Fruit fly (Drosophila melanogaster) whole organism, adult: ENCODE data around the gene CG43922.

ENCODE experiments used
- CG11617 ChIP-seq: fragments of 200-800 bp; sonication (Bioruptor generic); optimal IDR thresholded peaks from 2 replicates; lab custom pipeline; 2017; ENCODE audit warnings: mild to moderate bottlenecking, missing biosample characterization, missing genetic modification reagents, missing genetic modification characterization
- CG12768 ChIP-seq: fragments of 200-800 bp; sonication (Bioruptor generic); optimal IDR thresholded peaks from 2 replicates; lab custom pipeline; 2017; ENCODE audit warnings: missing biosample characterization, missing genetic modification characterization, mild to moderate bottlenecking, moderate library complexity, missing genetic modification reagents
- CG14711 ChIP-seq: fragments of 200-800 bp; sonication (Bioruptor generic); optimal IDR thresholded peaks from 2 replicates; lab custom pipeline; 2018; ENCODE audit warnings: missing biosample characterization, mild to moderate bottlenecking, missing genetic modification characterization, moderate library complexity
- CG1620 ChIP-seq: fragments of 200-800 bp; sonication (Bioruptor generic); optimal IDR thresholded peaks from 2 replicates; lab custom pipeline; 2016; ENCODE audit warnings: missing biosample characterization, missing genetic modification characterization
- CG33017 ChIP-seq: fragments of 200-800 bp; sonication (Bioruptor generic); optimal IDR thresholded peaks from 2 replicates; lab custom pipeline; 2018; ENCODE audit warnings: missing biosample characterization, mild to moderate bottlenecking, missing genetic modification characterization, moderate library complexity
- CG5204 ChIP-seq: fragments of 200-800 bp; sonication (Bioruptor generic); optimal IDR thresholded peaks from 2 replicates; lab custom pipeline; 2016; ENCODE audit warnings: missing biosample characterization, missing genetic modification characterization
- CG7045 ChIP-seq: fragments of 200-800 bp; sonication (Bioruptor generic); optimal IDR thresholded peaks from 2 replicates; lab custom pipeline; 2017; ENCODE audit warnings: missing biosample characterization, mild to moderate bottlenecking, missing genetic modification characterization
- CG7101 ChIP-seq: fragments of 200-800 bp; sonication (Bioruptor generic); optimal IDR thresholded peaks from 2 replicates; lab custom pipeline; 2018; ENCODE audit warnings: missing biosample characterization, mild to moderate bottlenecking, missing genetic modification characterization, moderate library complexity
- Clk ChIP-seq: fragments of 200-800 bp; sonication (Bioruptor generic); optimal IDR thresholded peaks from 2 replicates; lab custom pipeline; 2017; ENCODE audit warnings: missing biosample characterization, missing genetic modification characterization
- Crg-1 ChIP-seq: fragments of 200-800 bp; sonication (Bioruptor generic); optimal IDR thresholded peaks from 2 replicates; lab custom pipeline; 2016; ENCODE audit warnings: missing biosample characterization, missing genetic modification characterization
- Hr96 ChIP-seq: fragments of 200-800 bp; sonication (Bioruptor generic); optimal IDR thresholded peaks from 2 replicates; lab custom pipeline; 2016; ENCODE audit warnings: missing biosample characterization, missing genetic modification characterization
- Mnt ChIP-seq: fragments of 200-800 bp; sonication (Bioruptor generic); optimal IDR thresholded peaks from 2 replicates; lab custom pipeline; 2016; ENCODE audit warnings: missing biosample characterization, mild to moderate bottlenecking, missing genetic modification characterization
- bab1 ChIP-seq: fragments of 200-800 bp; sonication (Bioruptor generic); optimal IDR thresholded peaks from 3 replicates; lab custom pipeline; 2019; ENCODE audit warnings: missing biosample characterization, mild to moderate bottlenecking, missing genetic modification characterization, moderate library complexity
- cic ChIP-seq: fragments of 200-800 bp; sonication (Bioruptor generic); optimal IDR thresholded peaks from 2 replicates; lab custom pipeline; 2017; ENCODE audit warnings: missing biosample characterization, mild to moderate bottlenecking, missing genetic modification characterization, moderate library complexity
- cnc ChIP-seq, 2 experiments: fragments of >200 bp; optimal IDR thresholded peaks; 2 replicates each; lab custom pipeline; 2017
- kay ChIP-seq: fragments of 200-800 bp; sonication (Bioruptor generic); peaks from one replicate; lab custom pipeline; 2016; ENCODE audit warnings: missing biosample characterization, missing genetic modification characterization, borderline replicate concordance
- ovo ChIP-seq: fragments of 200-800 bp; sonication (Bioruptor generic); optimal IDR thresholded peaks from 2 replicates; lab custom pipeline; 2016; ENCODE audit warnings: missing biosample characterization, missing genetic modification characterization
- pad ChIP-seq: fragments of 200-800 bp; sonication (Bioruptor generic); optimal IDR thresholded peaks from 3 replicates; lab custom pipeline; 2017; ENCODE audit warnings: missing biosample characterization, missing genetic modification characterization, mild to moderate bottlenecking, moderate library complexity, missing genetic modification reagents
- tj ChIP-seq: fragments of 200-800 bp; sonication (Bioruptor generic); optimal IDR thresholded peaks from 3 replicates; lab custom pipeline; 2017; ENCODE audit warnings: missing biosample characterization, mild to moderate bottlenecking, missing genetic modification characterization, moderate library complexity
- toe ChIP-seq: fragments of 200-800 bp; sonication (Bioruptor generic); optimal IDR thresholded peaks from 2 replicates; lab custom pipeline; 2016; ENCODE audit warnings: missing biosample characterization, missing genetic modification characterization

The CG43922 gene

DNA sequence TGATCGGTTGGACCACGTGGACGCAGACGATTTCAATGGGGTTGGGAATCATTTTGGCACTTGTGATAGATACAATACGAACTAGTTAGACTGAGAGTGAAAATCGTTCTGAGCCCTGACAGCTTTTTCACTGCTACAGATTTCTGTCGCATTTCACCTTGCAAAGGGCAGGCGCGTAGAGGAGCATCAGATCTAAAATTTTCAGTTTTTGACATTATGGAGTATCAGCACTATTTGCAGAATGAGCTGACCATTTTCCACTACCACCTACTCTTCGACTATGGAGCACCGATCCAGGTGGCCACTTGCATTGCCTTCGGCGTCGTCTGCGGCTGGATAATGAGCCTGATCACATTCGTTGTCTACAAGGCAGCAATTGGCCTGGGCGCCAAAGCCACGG, at the start of gene CG43922, which contains the start of gene CG13984:
Gene CG43922 (minus strand): TSS at position 101 of the 400 bp plus-strand sequence.
Gene CG13984 (plus strand): TSS at position 169 of the 400 bp plus-strand sequence.
- TF ChIP-seq cic, result no peak
- TF ChIP-seq pad, result no peak
- no peak for TF ChIP-seq tj (GFP tag; lab: Kevin White, UChicago)

DNA sequence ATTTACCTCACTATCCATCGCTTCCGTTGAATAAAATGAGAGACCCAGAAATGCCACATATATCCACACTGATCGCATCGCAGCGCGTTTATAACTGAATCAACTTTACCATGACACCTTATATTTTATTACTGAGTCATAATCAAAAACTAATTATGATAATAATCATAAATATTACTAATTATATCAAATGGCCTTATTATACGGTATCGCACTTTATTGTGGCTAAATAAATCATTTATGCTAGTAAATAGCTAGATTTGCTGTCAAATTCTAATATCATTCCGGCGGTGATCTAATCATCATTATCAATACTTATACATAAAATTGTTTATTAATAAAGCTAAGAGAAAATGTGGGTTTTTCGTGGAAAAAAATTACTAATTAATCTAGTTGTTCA, 49.7 kb upstream of the CG43922 start, which contains the start of gene CG9500:
Gene CG9500 (minus strand): TSS at position 101 of the 400 bp plus-strand sequence.
- TF ChIP-seq Hr96 (GFP tag; lab: Kevin White, UChicago), result no peak
- no peak for TF ChIP-seq CG11617 (GFP tag; lab: Kevin White, UChicago)
- no peak for TF ChIP-seq cic
- no peak for TF ChIP-seq Crg-1 (GFP tag; lab: Kevin White, UChicago)
- TF ChIP-seq CG33017, result no peak
- no peak for TF ChIP-seq ovo
- no peak for TF ChIP-seq CG7045 (GFP tag; lab: Kevin White, UChicago)
- TF ChIP-seq toe (GFP tag; lab: Kevin White, UChicago), result no peak
- TF ChIP-seq CG7101 (tag; lab: Kevin White, UChicago), result no peak
- TF ChIP-seq kay (GFP tag; lab: Kevin White, UChicago), result no peak
- no peak for TF ChIP-seq CG14711 (tag; lab: Kevin White, UChicago)
- no peak for TF ChIP-seq Mnt
- no peak for TF ChIP-seq Clk (GFP tag; lab: Kevin White, UChicago)
- TF ChIP-seq pad, result no peak
- TF ChIP-seq CG5204 (GFP tag; lab: Kevin White, UChicago), result no peak
- no peak for TF ChIP-seq tj (GFP tag; lab: Kevin White, UChicago)
- no peak for TF ChIP-seq CG12768 (GFP tag; lab: Kevin White, UChicago)
- no peak for TF ChIP-seq cnc (optimal IDR thresholded peaks at IDR 0.05; lab: Kevin White, UChicago)
- no peak for TF ChIP-seq bab1 (GFP tag; lab: Kevin White, UChicago)

DNA sequence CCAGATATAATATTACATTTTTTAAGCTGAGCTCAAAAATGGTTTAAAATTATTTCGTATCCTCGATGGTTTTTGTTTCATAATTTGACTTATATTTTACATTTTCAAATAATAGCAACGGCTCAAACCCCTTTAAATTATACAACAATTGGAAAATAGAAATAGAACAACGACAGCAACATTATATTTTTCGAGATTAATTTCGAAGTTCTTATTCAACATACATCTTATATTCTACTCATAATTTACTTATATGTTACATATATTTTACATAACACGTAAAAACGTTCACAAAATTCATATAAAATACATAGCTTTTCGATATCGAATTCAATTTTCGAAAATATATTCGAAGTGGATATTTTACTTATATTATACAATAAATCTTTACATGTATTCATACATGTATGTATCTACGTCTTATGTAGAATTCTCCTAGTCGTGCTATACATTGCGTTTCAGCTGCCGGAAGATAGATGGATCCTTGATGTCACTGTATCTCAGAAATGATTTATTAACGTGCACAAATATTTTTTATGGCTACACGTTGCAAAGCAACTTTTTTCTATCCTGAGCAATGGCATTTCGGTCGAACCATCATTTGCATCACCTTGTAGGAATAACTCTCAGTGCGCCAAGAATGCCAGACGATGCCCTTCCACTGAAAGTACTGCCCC, 48.3 kb upstream of the CG43922 start:
- TF ChIP-seq pad (no peak), Hr96 (GFP tag; lab: Kevin White, UChicago) (no peak), kay (GFP tag; lab: Kevin White, UChicago) (no peak), CG7045 (GFP tag; lab: Kevin White, UChicago) (no peak), toe (GFP tag; lab: Kevin White, UChicago) (no peak), CG11617 (GFP tag; lab: Kevin White, UChicago) (no peak), cnc (optimal IDR thresholded peaks at IDR 0.05; lab: Kevin White, UChicago) (no peak), CG33017 (no peak)

DNA sequence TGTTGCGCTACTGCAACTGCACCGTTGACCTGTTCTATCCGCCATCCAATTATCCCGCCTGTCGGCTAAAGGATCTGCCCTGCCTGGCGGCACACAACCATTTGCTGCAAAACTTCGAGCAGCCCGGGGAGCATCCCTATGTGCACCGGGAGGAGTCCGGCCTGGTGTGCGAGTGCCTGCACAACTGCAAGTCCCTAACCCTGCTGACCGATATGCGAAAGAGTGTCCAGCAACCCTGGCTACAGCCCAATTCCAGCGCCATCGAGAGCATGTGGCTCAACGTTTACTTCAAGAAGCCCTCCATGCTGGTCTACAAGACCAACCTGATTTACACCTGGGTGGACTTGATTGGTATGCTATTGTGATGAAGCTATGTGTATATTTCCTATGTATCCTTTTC, 47.6 kb upstream of the CG43922 start:
- TF ChIP-seq Clk (GFP tag; lab: Kevin White, UChicago), result no peak
- no peak for TF ChIP-seq pad
- no peak for TF ChIP-seq ovo

DNA sequence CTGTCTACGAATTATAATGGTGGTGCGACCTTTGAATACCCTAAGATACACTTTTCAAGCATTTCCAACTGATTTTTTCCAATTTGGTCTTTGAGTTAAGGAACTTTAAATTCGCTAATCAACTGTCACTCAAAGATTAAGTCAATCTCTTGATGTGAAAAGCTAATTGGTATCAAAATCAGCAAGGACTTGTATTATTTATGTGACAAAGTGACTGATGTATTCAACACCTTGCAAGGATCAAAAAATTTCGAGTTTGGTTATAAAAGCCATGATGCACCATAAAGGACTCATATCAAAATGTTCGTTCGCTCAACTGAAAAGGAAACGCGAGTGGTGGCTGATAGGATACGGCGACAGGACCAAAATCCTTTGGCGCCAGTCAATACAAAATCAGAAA, 46.1 kb upstream of the CG43922 start, which contains the start of gene ppk14:
Gene ppk14 (plus strand): TSS at position 301 of the 400 bp plus-strand sequence.
- TF ChIP-seq CG7101 (tag; lab: Kevin White, UChicago) (no peak), CG5204 (GFP tag; lab: Kevin White, UChicago) (no peak), bab1 (GFP tag; lab: Kevin White, UChicago) (no peak), Mnt (no peak), CG7045 (GFP tag; lab: Kevin White, UChicago) (no peak), ovo (no peak), pad (no peak), tj (GFP tag; lab: Kevin White, UChicago) (no peak), Crg-1 (GFP tag; lab: Kevin White, UChicago) (no peak), CG33017 (no peak), CG1620 (no peak), cnc (optimal IDR thresholded peaks at IDR 0.05; lab: Kevin White, UChicago) (no peak), Hr96 (GFP tag; lab: Kevin White, UChicago) (no peak), CG14711 (tag; lab: Kevin White, UChicago) (no peak)

DNA sequence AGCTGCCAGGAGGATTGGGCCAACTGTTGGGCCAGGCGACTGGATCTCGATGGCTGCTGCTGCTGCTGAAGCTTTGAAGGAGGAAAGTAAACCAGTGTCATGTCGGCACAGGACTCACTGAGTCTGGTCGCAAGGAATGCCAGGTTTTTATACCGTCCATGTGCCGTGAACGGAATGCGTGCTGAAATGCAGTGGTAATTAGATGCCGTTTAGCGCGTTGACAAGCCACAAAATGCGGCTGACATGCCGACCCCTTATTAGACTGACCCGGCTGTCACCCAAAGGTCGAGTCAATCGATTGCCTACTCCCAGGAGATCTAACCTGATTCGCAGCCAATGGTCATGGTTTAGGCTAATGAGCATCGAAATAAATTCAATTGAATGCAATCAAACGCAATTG, 45.7 kb upstream of the CG43922 start, which contains the start of gene ppk7:
Gene ppk7 (minus strand): TSS at position 101 of the 400 bp plus-strand sequence.
- TF ChIP-seq CG14711 (tag; lab: Kevin White, UChicago), result no peak
- TF ChIP-seq Hr96 (GFP tag; lab: Kevin White, UChicago), result no peak
- no peak for TF ChIP-seq CG12768 (GFP tag; lab: Kevin White, UChicago)
- TF ChIP-seq ovo, result no peak
- TF ChIP-seq CG33017, result no peak
- no peak for TF ChIP-seq pad
- no peak for TF ChIP-seq bab1 (GFP tag; lab: Kevin White, UChicago)
- no peak for TF ChIP-seq CG5204 (GFP tag; lab: Kevin White, UChicago)
- no peak for TF ChIP-seq CG11617 (GFP tag; lab: Kevin White, UChicago)
- no peak for TF ChIP-seq Clk (GFP tag; lab: Kevin White, UChicago)
- TF ChIP-seq Mnt, result no peak
- TF ChIP-seq cic, result no peak

DNA sequence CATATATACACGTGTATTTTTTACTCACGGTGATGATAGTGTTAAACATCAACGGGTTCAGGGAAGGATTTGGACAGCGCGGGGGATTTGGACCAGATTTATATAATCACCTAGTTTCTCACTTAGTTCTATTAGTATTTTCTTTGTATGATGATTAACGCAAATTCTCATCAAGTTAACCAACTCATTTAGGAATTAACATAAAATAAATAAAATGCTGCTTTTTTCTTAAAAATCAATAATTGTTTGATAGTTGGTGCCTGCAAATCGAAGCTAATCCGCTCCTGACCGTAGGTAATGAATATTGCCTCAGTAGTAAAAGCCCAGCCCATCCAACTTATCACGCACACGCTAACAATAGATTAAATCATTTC, 43.2 kb upstream of the CG43922 start:
- TF ChIP-seq Hr96 (GFP tag; lab: Kevin White, UChicago), result peak; percentile 92
- TF ChIP-seq CG12768 (GFP tag; lab: Kevin White, UChicago), result peak; percentile 96
- TF ChIP-seq bab1 (GFP tag; lab: Kevin White, UChicago), result peak; percentile 46
- TF ChIP-seq CG33017, result peak; percentile 95
- peak; percentile 55 for TF ChIP-seq ovo
- no peak for TF ChIP-seq cnc (optimal IDR thresholded peaks at IDR 0.05; lab: Kevin White, UChicago)
- peak; percentile 87 for TF ChIP-seq CG11617 (GFP tag; lab: Kevin White, UChicago)
- peak; percentile 98 for TF ChIP-seq cic
- TF ChIP-seq pad, result peak; percentile 83
- TF ChIP-seq CG7101 (tag; lab: Kevin White, UChicago), result peak; percentile 95
- TF ChIP-seq toe (GFP tag; lab: Kevin White, UChicago), result peak; percentile 94
- TF ChIP-seq CG5204 (GFP tag; lab: Kevin White, UChicago), result peak; percentile 95
- peak; percentile 89 for TF ChIP-seq CG14711 (tag; lab: Kevin White, UChicago)
- TF ChIP-seq Clk (GFP tag; lab: Kevin White, UChicago), result peak; percentile 90
- TF ChIP-seq CG7045 (GFP tag; lab: Kevin White, UChicago), result peak; percentile 91
- peak; percentile 64 for TF ChIP-seq CG1620
- peak; percentile 54 for TF ChIP-seq tj (GFP tag; lab: Kevin White, UChicago)
- TF ChIP-seq Crg-1 (GFP tag; lab: Kevin White, UChicago), result peak; percentile 74
- peak; percentile 98 for TF ChIP-seq kay (GFP tag; lab: Kevin White, UChicago)
- TF ChIP-seq Mnt, result peak; percentile 85
